Worm (Caenorhabditis elegans) whole organism, L3 larva: ENCODE measurements around the gene F40G9.15.

ENCODE experiments used
- R02D3.7 ChIP-seq: fragments of 150-350 bp; optimal IDR thresholded peaks from 2 replicates; lab custom pipeline; 2014; ENCODE audit warnings: missing biosample characterization, missing genetic modification characterization
- ZK546.5 ChIP-seq: sonication (generic microtip); optimal IDR thresholded peaks from 2 replicates; lab custom pipeline; 2017; ENCODE audit warnings: missing biosample characterization, missing genetic modification characterization
- aly-2 ChIP-seq: fragments of 150-350 bp; optimal IDR thresholded peaks from 2 replicates; lab custom pipeline; 2014; ENCODE audit warnings: missing biosample characterization, missing genetic modification characterization
- ama-1 ChIP-seq: fragments of 150-350 bp; optimal IDR thresholded peaks from 2 replicates; lab custom pipeline; 2018
- ceh-16 ChIP-seq: sonication (generic microtip); optimal IDR thresholded peaks from 2 replicates; lab custom pipeline; 2017; ENCODE audit warnings: missing biosample characterization, missing genetic modification characterization
- ceh-28 ChIP-seq: fragments of 150-350 bp; optimal IDR thresholded peaks from 2 replicates; lab custom pipeline; 2014; ENCODE audit warnings: missing biosample characterization, missing genetic modification reagents, missing genetic modification characterization
- ceh-82 ChIP-seq: fragments of 150-350 bp; optimal IDR thresholded peaks from 2 replicates; lab custom pipeline; 2014; ENCODE audit warnings: missing biosample characterization, missing genetic modification characterization
- ceh-9 ChIP-seq: sonication (generic microtip); optimal IDR thresholded peaks from 2 replicates; lab custom pipeline; 2018; ENCODE audit warnings: missing biosample characterization, missing genetic modification characterization
- daf-12 ChIP-seq: fragments of 150-350 bp; optimal IDR thresholded peaks from 2 replicates; lab custom pipeline; 2014; ENCODE audit warnings: missing biosample characterization, missing genetic modification reagents, missing genetic modification characterization
- egl-27 ChIP-seq: sonication (generic microtip); optimal IDR thresholded peaks from 4 replicates; lab custom pipeline; 2017; ENCODE audit warnings: missing biosample characterization, missing genetic modification reagents, missing genetic modification characterization
- egl-5 ChIP-seq: fragments of 150-350 bp; optimal IDR thresholded peaks from 2 replicates; lab custom pipeline; 2017; ENCODE audit warnings: missing biosample characterization, missing genetic modification reagents, missing genetic modification characterization, inconsistent platforms
- elt-1 ChIP-seq: fragments of 150-350 bp; optimal IDR thresholded peaks from 2 replicates; lab custom pipeline; 2014; ENCODE audit warnings: missing biosample characterization, missing genetic modification characterization
- elt-3 ChIP-seq, 3 experiments: fragments of 150-350 bp in 1 of 3; sonication (generic microtip) in 2 of 3; optimal IDR thresholded peaks; 2 replicates in 2 of 3; 4 replicates in 1 of 3; lab custom pipeline; 2014 to 2017; ENCODE audit warnings: missing biosample characterization in 3 of 3, missing genetic modification characterization in 3 of 3
- eor-1 ChIP-seq, 2 experiments: fragments of 150-350 bp; optimal IDR thresholded peaks; 2 replicates each; lab custom pipeline; 2014 to 2018; ENCODE audit warnings: missing biosample characterization in 2 of 2, missing genetic modification characterization in 2 of 2
- fkh-10 ChIP-seq: sonication (generic microtip); optimal IDR thresholded peaks from 2 replicates; lab custom pipeline; 2017; ENCODE audit warnings: missing biosample characterization, missing genetic modification reagents, missing genetic modification characterization
- fkh-2 ChIP-seq: fragments of 150-350 bp; optimal IDR thresholded peaks from 2 replicates; lab custom pipeline; 2014; ENCODE audit warnings: missing biosample characterization, missing genetic modification reagents, missing genetic modification characterization
- fos-1 ChIP-seq: fragments of 150-350 bp; optimal IDR thresholded peaks from 2 replicates; lab custom pipeline; 2014; ENCODE audit warnings: missing biosample characterization, missing genetic modification characterization
- hmg-11 ChIP-seq: sonication (generic microtip); optimal IDR thresholded peaks from 2 replicates; lab custom pipeline; 2016; ENCODE audit warnings: missing genetic modification characterization, missing compliant biosample characterization
- jun-1 ChIP-seq: fragments of 150-350 bp; optimal IDR thresholded peaks from 2 replicates; lab custom pipeline; 2014; ENCODE audit warnings: missing biosample characterization, missing genetic modification reagents, missing genetic modification characterization
- lin-15B ChIP-seq: fragments of 150-350 bp; optimal IDR thresholded peaks from 2 replicates; lab custom pipeline; 2014; ENCODE audit warnings: missing biosample characterization, missing genetic modification characterization
- lin-39 ChIP-seq: fragments of 150-350 bp; optimal IDR thresholded peaks from 2 replicates; lab custom pipeline; 2018; ENCODE audit warnings: missing biosample characterization, missing genetic modification reagents, missing genetic modification characterization
- lsy-12 ChIP-seq: sonication (generic microtip); optimal IDR thresholded peaks from 2 replicates; lab custom pipeline; 2016; ENCODE audit warnings: mild to moderate bottlenecking, missing genetic modification characterization, missing compliant biosample characterization
- mdl-1 ChIP-seq: fragments of 150-350 bp; optimal IDR thresholded peaks from 2 replicates; lab custom pipeline; 2014; ENCODE audit warnings: missing biosample characterization, missing genetic modification characterization
- mml-1 ChIP-seq: fragments of 150-350 bp; sonication (generic microtip); optimal IDR thresholded peaks from 3 replicates; lab custom pipeline; 2014; ENCODE audit warnings: missing biosample characterization, missing genetic modification characterization
- nfya-1 ChIP-seq: sonication (generic microtip); optimal IDR thresholded peaks from 2 replicates; lab custom pipeline; 2017; ENCODE audit warnings: missing genetic modification characterization, mild to moderate bottlenecking, missing compliant biosample characterization, antibody characterized with exemption, moderate library complexity; ENCODE audit not compliant: insufficient read depth
- nhr-12 ChIP-seq: fragments of 150-350 bp; optimal IDR thresholded peaks from 2 replicates; lab custom pipeline; 2014; ENCODE audit warnings: missing biosample characterization, missing genetic modification characterization
- nhr-23 ChIP-seq: fragments of 150-350 bp; optimal IDR thresholded peaks from 2 replicates; lab custom pipeline; 2014; ENCODE audit warnings: missing biosample characterization, missing genetic modification reagents, missing genetic modification characterization
- nhr-237 ChIP-seq: fragments of 150-350 bp; optimal IDR thresholded peaks from 2 replicates; lab custom pipeline; 2014; ENCODE audit warnings: missing biosample characterization, missing genetic modification characterization
- nhr-25 ChIP-seq: sonication (generic microtip); optimal IDR thresholded peaks from 2 replicates; lab custom pipeline; 2017; ENCODE audit warnings: missing biosample characterization, missing genetic modification characterization
- nhr-43 ChIP-seq: sonication (generic microtip); optimal IDR thresholded peaks from 2 replicates; lab custom pipeline; 2016; ENCODE audit warnings: mild to moderate bottlenecking, missing genetic modification characterization, missing compliant biosample characterization; ENCODE audit not compliant: poor library complexity, severe bottlenecking
- nhr-67 ChIP-seq: fragments of 150-350 bp; optimal IDR thresholded peaks from 2 replicates; lab custom pipeline; 2014; ENCODE audit warnings: missing biosample characterization, missing genetic modification characterization
- nhr-77 ChIP-seq: fragments of 150-350 bp; optimal IDR thresholded peaks from 2 replicates; lab custom pipeline; 2014; ENCODE audit warnings: missing biosample characterization, missing genetic modification characterization
- pqm-1 ChIP-seq: fragments of 150-350 bp; optimal IDR thresholded peaks from 2 replicates; lab custom pipeline; 2017; ENCODE audit warnings: missing biosample characterization, missing genetic modification characterization, inconsistent platforms
- sea-2 ChIP-seq: fragments of 150-350 bp; sonication (generic microtip); optimal IDR thresholded peaks from 4 replicates; lab custom pipeline; 2014; ENCODE audit warnings: missing biosample characterization, missing genetic modification reagents, missing genetic modification characterization
- snpc-4 ChIP-seq: fragments of 150-350 bp; optimal IDR thresholded peaks from 2 replicates; lab custom pipeline; 2014; ENCODE audit warnings: missing biosample characterization, missing genetic modification characterization
- tbx-2 ChIP-seq: sonication (generic microtip); optimal IDR thresholded peaks from 2 replicates; lab custom pipeline; 2016; ENCODE audit warnings: mild to moderate bottlenecking, missing genetic modification characterization, missing compliant biosample characterization
- unc-62 ChIP-seq: fragments of 150-350 bp; sonication (generic microtip); optimal IDR thresholded peaks from 4 replicates; lab custom pipeline; 2014; ENCODE audit warnings: missing biosample characterization, missing genetic modification reagents, missing genetic modification characterization
- zag-1 ChIP-seq: fragments of 150-350 bp; optimal IDR thresholded peaks from 2 replicates; lab custom pipeline; 2014; ENCODE audit warnings: missing biosample characterization, missing genetic modification characterization
- ztf-11 ChIP-seq: fragments of 150-350 bp; optimal IDR thresholded peaks from 2 replicates; lab custom pipeline; 2014; ENCODE audit warnings: missing biosample characterization, missing genetic modification characterization

Gene F40G9.15

ce11 chrIII:159149-159548 lies 23.0 kb upstream of the F40G9.15 start:
- no peak for TF ChIP-seq nhr-23 (tag; lab: Kevin White, UChicago)
- no peak for TF ChIP-seq jun-1 (tag; lab: Kevin White, UChicago)
- TF ChIP-seq mdl-1 (tag; lab: Kevin White, UChicago) = no peak
- TF ChIP-seq ceh-82 (tag; lab: Kevin White, UChicago) = no peak
- TF ChIP-seq hmg-11 (tag; lab: Kevin White, UChicago) = no peak
- TF ChIP-seq nhr-67 (tag; lab: Kevin White, UChicago) = no peak
- TF ChIP-seq nhr-25 (tag; lab: Kevin White, UChicago) = no peak
- no peak for TF ChIP-seq nhr-43 (tag; lab: Kevin White, UChicago)
- no peak for TF ChIP-seq nhr-77 (tag; lab: Kevin White, UChicago)
- no peak for TF ChIP-seq lin-39 (tag; lab: Kevin White, UChicago)
- TF ChIP-seq lin-15B (tag; lab: Kevin White, UChicago) = no peak
- no peak for TF ChIP-seq aly-2
- no peak for TF ChIP-seq nhr-12 (tag; lab: Kevin White, UChicago)
- no peak for TF ChIP-seq pqm-1 (tag; lab: Kevin White, UChicago)
- TF ChIP-seq mml-1 (tag; lab: Kevin White, UChicago) = no peak
- TF ChIP-seq nfya-1 (tag; lab: Kevin White, UChicago) = no peak
- TF ChIP-seq zag-1 (tag; lab: Kevin White, UChicago) = no peak
- TF ChIP-seq, all 47 proteins: peak for 0

ce11 chrIII:159665-160064 lies 22.5 kb upstream of the F40G9.15 start:
- no peak for TF ChIP-seq ztf-11
- TF ChIP-seq daf-12 = no peak
- TF ChIP-seq unc-62 (GFP tag; lab: Kevin White, UChicago) = no peak
- no peak for TF ChIP-seq lsy-12
- no peak for TF ChIP-seq ceh-16
- TF ChIP-seq hmg-11 (tag; lab: Kevin White, UChicago) = no peak
- no peak for TF ChIP-seq tbx-2 (tag; lab: Kevin White, UChicago)
- TF ChIP-seq egl-5 (tag; lab: Kevin White, UChicago) = no peak
- TF ChIP-seq nhr-23 (tag; lab: Kevin White, UChicago) = no peak
- TF ChIP-seq ceh-28 (tag; lab: Kevin White, UChicago) = no peak
- no peak for TF ChIP-seq R02D3.7 (tag; lab: Kevin White, UChicago)

DNA sequence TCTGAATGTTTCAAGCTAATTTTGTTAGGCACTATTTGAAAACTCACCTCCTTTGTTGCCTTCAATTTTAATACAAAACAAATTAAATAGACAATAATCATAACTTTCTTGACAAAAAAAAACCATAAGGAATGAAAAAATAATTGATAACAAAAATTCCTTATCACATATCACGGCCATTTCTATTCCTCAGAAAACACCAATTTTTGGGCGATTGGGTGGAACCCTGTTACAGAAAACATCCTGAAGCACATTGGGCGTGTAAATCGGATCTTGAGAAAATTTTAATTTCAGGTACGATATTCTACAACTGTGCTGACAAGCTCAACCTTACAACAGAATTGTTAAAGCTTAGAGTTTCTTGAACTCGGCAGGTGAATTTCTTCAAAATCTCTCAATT lies 17.4 kb upstream of the F40G9.15 start, which contains the start of gene F40G9.8:
Gene F40G9.8 (minus strand): TSS at position 101 of the 400 bp plus-strand sequence.
- TF ChIP-seq ztf-11 (no peak), egl-5 (tag; lab: Kevin White, UChicago) (no peak), nhr-43 (tag; lab: Kevin White, UChicago) (no peak), ZK546.5 (no peak), nhr-237 (tag; lab: Kevin White, UChicago) (no peak), aly-2 (no peak), lsy-12 (no peak), mdl-1 (tag; lab: Kevin White, UChicago) (no peak), fkh-10 (GFP tag; lab: Kevin White, UChicago) (no peak), fos-1 (tag; lab: Kevin White, UChicago) (no peak), nhr-12 (tag; lab: Kevin White, UChicago) (no peak), snpc-4 (no peak), nhr-25 (tag; lab: Kevin White, UChicago) (no peak), ceh-82 (tag; lab: Kevin White, UChicago) (no peak)

ce11 chrIII:165390-165789 lies 16.8 kb upstream of the F40G9.15 start, which contains the start of gene F40G9.7:
F40G9.7 (plus strand) TSS chrIII:165690.
- TF ChIP-seq jun-1 (tag; lab: Kevin White, UChicago) (no peak), sea-2 (GFP tag; lab: Kevin White, UChicago) (no peak), ceh-82 (tag; lab: Kevin White, UChicago) (no peak), nhr-67 (tag; lab: Kevin White, UChicago) (no peak), egl-27 (no peak), mml-1 (tag; lab: Kevin White, UChicago) (no peak), snpc-4 (no peak), lsy-12 (no peak), nhr-25 (tag; lab: Kevin White, UChicago) (no peak), eor-1 (tag; optimal IDR thresholded peaks at IDR 0.05; lab: Kevin White, UChicago) (no peak), ZK546.5 (no peak), nhr-43 (tag; lab: Kevin White, UChicago) (no peak), ama-1 (lab: Kevin White, UChicago) (no peak), fos-1 (tag; lab: Kevin White, UChicago) (no peak), elt-1 (tag; lab: Kevin White, UChicago) (no peak), fkh-2 (tag; lab: Kevin White, UChicago) (no peak), ceh-9 (tag; lab: Kevin White, UChicago) (no peak), lin-15B (tag; lab: Kevin White, UChicago) (no peak), elt-3 (tag; optimal IDR thresholded peaks at IDR 0.05; lab: Kevin White, UChicago) (no peak), ztf-11 (no peak)
- TF ChIP-seq, all 47 proteins: peak for 0
